Worm (Caenorhabditis elegans): ENCODE data around the gene ucr-1.

ucr-1 gene

DNA sequence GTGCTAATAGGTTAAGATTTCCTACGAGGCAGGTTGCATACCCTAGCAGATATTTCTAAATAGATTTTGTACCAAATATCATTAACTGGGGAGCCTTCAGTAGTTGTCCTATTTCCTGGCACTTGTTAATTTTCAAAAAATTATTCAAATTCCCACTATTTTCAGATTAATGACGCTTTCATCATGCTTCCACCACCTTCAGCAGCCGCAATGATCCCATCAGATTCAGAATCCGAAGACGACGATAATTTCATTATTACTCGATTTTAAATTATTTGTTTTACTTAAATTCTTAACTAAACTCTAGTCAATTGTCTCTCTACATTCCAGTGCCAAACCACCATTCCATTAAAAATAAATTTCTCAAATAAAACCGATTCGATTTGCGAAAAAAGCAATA is 41.1 kb upstream of the ucr-1 start (continued):
- TF ChIP-seq F39B2.1 (GFP tag; IDR thresholded peaks at IDR 0.05) (no peak), snpc-1.1 (tag; optimal IDR thresholded peaks at IDR 0.05; ENCODE audit: insufficient read depth) (no peak), hlh-12 (tag; optimal IDR thresholded peaks at IDR 0.05) (no peak), mcd-1 (GFP tag; IDR thresholded peaks at IDR 0.05) (no peak), egl-44 (GFP tag; IDR thresholded peaks at IDR 0.05) (no peak), hmg-20 (GFP tag; IDR thresholded peaks at IDR 0.05) (no peak), snpc-1.3 (tag; optimal IDR thresholded peaks at IDR 0.05; ENCODE audit: insufficient read depth) (no peak), Y79H2A.3 (GFP tag; conservative IDR thresholded peaks at IDR 0.05) (peak; percentile 42; the same call in 1 of the 2 replicates), nhr-80 (tag; optimal IDR thresholded peaks at IDR 0.05) (no peak), K12H6.12 (tag; optimal IDR thresholded peaks at IDR 0.05) (no peak), rec-8 (tag; optimal IDR thresholded peaks at IDR 0.05) (no peak), zim-3 (tag; optimal IDR thresholded peaks at IDR 0.05) (peak; percentile 5), bed-1 (GFP tag; IDR thresholded peaks at IDR 0.05) (no peak), F23B12.7 (tag; optimal IDR thresholded peaks at IDR 0.05; ENCODE audit: insufficient read depth) (no peak), mel-28 (tag; optimal IDR thresholded peaks at IDR 0.05; ENCODE audit: borderline replicate concordance) (peak; percentile 47), F52B5.7 (tag; optimal IDR thresholded peaks at IDR 0.05) (no peak), athp-1 (tag; optimal IDR thresholded peaks at IDR 0.05) (no peak), ceh-58 (GFP tag; IDR thresholded peaks at IDR 0.05) (no peak), cebp-1 (GFP tag; IDR thresholded peaks at IDR 0.05) (0 out of 2 replicates have a peak, but pooled peaks have one; percentile 34), cebp-1 (tag; optimal IDR thresholded peaks at IDR 0.05) (peak; percentile 72), hrde-1 (tag; optimal IDR thresholded peaks at IDR 0.05; ENCODE audit: borderline replicate concordance) (no peak), sea-2 (GFP tag; IDR thresholded peaks at IDR 0.05) (no peak), aptf-2 (GFP tag; conservative IDR thresholded peaks at IDR 0.05) (0 out of 2 replicates have a peak, but pooled peaks have one; percentile 4), ccch-3 (GFP tag; optimal IDR thresholded peaks at IDR 0.05) (no peak), efl-1 (GFP tag; optimal IDR thresholded peaks at IDR 0.05) (no peak), dpl-1 (GFP tag; optimal IDR thresholded peaks at IDR 0.05) (no peak), lin-26 (GFP tag; IDR thresholded peaks at IDR 0.05) (0 out of 2 replicates have a peak, but pooled peaks have one; percentile 53), ama-1 (optimal IDR thresholded peaks at IDR 0.05) (peak; percentile 82), ama-1 (GFP tag; optimal IDR thresholded peaks at IDR 0.05) (no peak), C17E4.6 (GFP tag; IDR thresholded peaks at IDR 0.05) (no peak), F10E7.11 (tag; optimal IDR thresholded peaks at IDR 0.05) (no peak), let-607 (tag; optimal IDR thresholded peaks at IDR 0.05) (no peak), snpc-4 (GFP tag; optimal IDR thresholded peaks at IDR 0.05) (no peak), snpc-4 (tag; optimal IDR thresholded peaks at IDR 0.05) (no peak), die-1 (tag; optimal IDR thresholded peaks at IDR 0.05) (no peak), madf-8 (GFP tag; conservative IDR thresholded peaks at IDR 0.05) (no peak), lsl-1 (GFP tag; optimal IDR thresholded peaks at IDR 0.05) (no peak), sdz-38 (tag; optimal IDR thresholded peaks at IDR 0.05) (no peak), madf-3 (GFP tag; IDR thresholded peaks at IDR 0.05) (no peak), F33H1.4 (GFP tag; IDR thresholded peaks at IDR 0.05) (0 out of 2 replicates have a peak, but pooled peaks have one; percentile 4), attf-3 (GFP tag; conservative IDR thresholded peaks at IDR 0.05) (no peak; the same call in 1 of the 2 replicates), hlh-26 (GFP tag; conservative IDR thresholded peaks at IDR 0.05) (no peak), ztf-22 (GFP tag; optimal IDR thresholded peaks at IDR 0.05) (no peak), F49E8.2 (tag; optimal IDR thresholded peaks at IDR 0.05; ENCODE audit: insufficient read depth) (no peak), sptf-2 (GFP tag; optimal IDR thresholded peaks at IDR 0.05) (no peak), snpc-3.4 (tag; optimal IDR thresholded peaks at IDR 0.05) (no peak), F22D6.2 (tag; optimal IDR thresholded peaks at IDR 0.05) (no peak), Y95B8A.8 (GFP tag; IDR thresholded peaks at IDR 0.05) (peak; percentile 78; the same call in 1 of the 2 replicates)
